Worm (Caenorhabditis elegans): ENCODE results near the gene mdt-8.

DNA sequence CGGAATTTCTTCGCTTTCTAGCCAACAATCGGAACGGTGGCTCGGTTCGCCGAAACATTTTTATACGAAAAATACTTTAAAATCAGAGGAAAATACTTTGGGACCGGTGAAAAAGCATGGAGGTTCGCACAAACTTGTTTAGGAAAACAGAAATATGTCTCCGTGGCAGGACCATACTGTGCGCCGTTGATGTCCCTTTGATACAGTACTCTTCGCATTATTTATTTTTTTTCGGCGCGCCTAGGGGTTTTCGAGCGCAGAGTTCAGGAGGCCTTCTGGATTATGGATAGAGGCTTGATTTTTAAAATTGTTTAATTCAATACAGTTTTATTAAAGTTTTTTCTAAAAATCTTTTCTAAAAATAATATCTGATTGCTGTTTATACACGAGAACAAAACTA is 11.1 kb upstream of the mdt-8 start, which contains the start of gene F54D5.9:
- TF ChIP-seq sptf-1 (tag; optimal IDR thresholded peaks at IDR 0.05): no peak
- no peak for TF ChIP-seq unc-62 (GFP tag; optimal IDR thresholded peaks at IDR 0.05)
- no peak for TF ChIP-seq nhr-237 (tag; optimal IDR thresholded peaks at IDR 0.05)
- no peak for TF ChIP-seq elt-1 (tag; optimal IDR thresholded peaks at IDR 0.05; ENCODE audit: borderline replicate concordance, insufficient read depth)
- no peak for TF ChIP-seq pha-4 (tag; optimal IDR thresholded peaks at IDR 0.05)
- TF ChIP-seq ztf-11 (tag; optimal IDR thresholded peaks at IDR 0.05): no peak
- no peak for TF ChIP-seq ces-1 (GFP tag; optimal IDR thresholded peaks at IDR 0.05)
- no peak for TF ChIP-seq unc-39 (tag; optimal IDR thresholded peaks at IDR 0.05)
- TF ChIP-seq snpc-4 (tag; optimal IDR thresholded peaks at IDR 0.05): no peak
- no peak for TF ChIP-seq bed-3 (GFP tag; optimal IDR thresholded peaks at IDR 0.05)
- no peak for TF ChIP-seq nhr-2 (tag; optimal IDR thresholded peaks at IDR 0.05)
- no peak for TF ChIP-seq lin-13 (tag; optimal IDR thresholded peaks at IDR 0.05)
- no peak for TF ChIP-seq flh-1 (GFP tag; optimal IDR thresholded peaks at IDR 0.05)
